Worm (Caenorhabditis elegans) whole organism, L2 larva: ENCODE results near the gene bli-2.

Experiments
- F13H6.1 ChIP-seq: sonication (generic microtip); optimal IDR thresholded peaks from 2 replicates; lab custom pipeline; 2016; ENCODE audit warnings: missing genetic modification characterization, missing compliant biosample characterization
- R02D3.7 ChIP-seq: fragments of 150-350 bp; optimal IDR thresholded peaks from 2 replicates; lab custom pipeline; 2014; ENCODE audit warnings: missing biosample characterization, missing genetic modification characterization
- Y55F3AM.14 ChIP-seq: fragments of 200-800 bp; sonication (Bioruptor generic); optimal IDR thresholded peaks from 2 replicates; lab custom pipeline; 2018; ENCODE audit warnings: mild to moderate bottlenecking, missing genetic modification characterization, missing compliant biosample characterization
- ZK546.5 ChIP-seq: sonication (generic microtip); optimal IDR thresholded peaks from 2 replicates; lab custom pipeline; 2017; ENCODE audit warnings: missing biosample characterization, missing genetic modification characterization
- aly-2 ChIP-seq: fragments of 150-350 bp; optimal IDR thresholded peaks from 2 replicates; lab custom pipeline; 2014; ENCODE audit warnings: missing biosample characterization, missing genetic modification characterization
- ama-1 ChIP-seq: fragments of 150-350 bp; optimal IDR thresholded peaks from 2 replicates; lab custom pipeline; 2018; ENCODE audit warnings: inconsistent platforms
- blmp-1 ChIP-seq: sonication (generic microtip); optimal IDR thresholded peaks from 2 replicates; lab custom pipeline; 2017; ENCODE audit warnings: missing genetic modification characterization, mild to moderate bottlenecking, missing compliant biosample characterization, antibody characterized with exemption, moderate library complexity; ENCODE audit not compliant: insufficient read depth
- ceh-16 ChIP-seq: fragments of 150-350 bp; optimal IDR thresholded peaks from 2 replicates; lab custom pipeline; 2014; ENCODE audit warnings: missing biosample characterization, missing genetic modification characterization
- ceh-82 ChIP-seq: fragments of 150-350 bp; optimal IDR thresholded peaks from 2 replicates; lab custom pipeline; 2014; ENCODE audit warnings: missing biosample characterization, missing genetic modification characterization
- crh-2 ChIP-seq: sonication (generic microtip); optimal IDR thresholded peaks from 2 replicates; lab custom pipeline; 2017; ENCODE audit warnings: missing biosample characterization, missing genetic modification characterization
- dmd-4 ChIP-seq: sonication (generic microtip); optimal IDR thresholded peaks from 2 replicates; lab custom pipeline; 2017; ENCODE audit warnings: missing biosample characterization, missing genetic modification characterization
- egl-27 ChIP-seq: sonication (generic microtip); optimal IDR thresholded peaks from 3 replicates; lab custom pipeline; 2017; ENCODE audit warnings: missing biosample characterization, missing genetic modification reagents, missing genetic modification characterization
- elt-3 ChIP-seq: sonication (generic microtip); optimal IDR thresholded peaks from 2 replicates; lab custom pipeline; 2017; ENCODE audit warnings: missing biosample characterization, missing genetic modification characterization
- fos-1 ChIP-seq: fragments of 150-350 bp; optimal IDR thresholded peaks from 2 replicates; lab custom pipeline; 2014; ENCODE audit warnings: missing biosample characterization, missing genetic modification characterization
- gmeb-1 ChIP-seq: fragments of 150-350 bp; optimal IDR thresholded peaks from 2 replicates; lab custom pipeline; 2014; ENCODE audit warnings: missing biosample characterization, missing genetic modification characterization
- lin-13 ChIP-seq: fragments of 150-350 bp; optimal IDR thresholded peaks from 2 replicates; lab custom pipeline; 2014; ENCODE audit warnings: missing biosample characterization, missing genetic modification reagents, missing genetic modification characterization
- lin-39 ChIP-seq: fragments of 150-350 bp; optimal IDR thresholded peaks from 2 replicates; lab custom pipeline; 2014; ENCODE audit warnings: missing biosample characterization, missing genetic modification reagents, missing genetic modification characterization
- lsy-2 ChIP-seq, 2 experiments: fragments of 150-350 bp in 1 of 2; sonication (generic microtip) in 1 of 2; optimal IDR thresholded peaks; 2 replicates each; lab custom pipeline; 2014 to 2017; ENCODE audit warnings: missing biosample characterization in 2 of 2, missing genetic modification characterization in 2 of 2
- mbf-1 ChIP-seq: sonication (generic microtip); optimal IDR thresholded peaks from 2 replicates; lab custom pipeline; 2017; ENCODE audit warnings: missing biosample characterization, missing genetic modification characterization
- mdl-1 ChIP-seq, 2 experiments: fragments of 150-350 bp in 1 of 2; sonication (generic microtip) in 1 of 2; optimal IDR thresholded peaks; 2 replicates each; lab custom pipeline; 2017; ENCODE audit warnings: missing biosample characterization in 2 of 2, missing genetic modification characterization in 2 of 2
- nhr-10 ChIP-seq: sonication (generic microtip); optimal IDR thresholded peaks from 2 replicates; lab custom pipeline; 2017; ENCODE audit warnings: missing biosample characterization, missing genetic modification characterization
- nhr-21 ChIP-seq: fragments of 150-350 bp; optimal IDR thresholded peaks from 2 replicates; lab custom pipeline; 2014; ENCODE audit warnings: missing biosample characterization, missing genetic modification characterization
- nhr-23 ChIP-seq: fragments of 150-350 bp; optimal IDR thresholded peaks from 2 replicates; lab custom pipeline; 2014; ENCODE audit warnings: missing biosample characterization, missing genetic modification reagents, missing genetic modification characterization
- nhr-237 ChIP-seq: fragments of 150-350 bp; optimal IDR thresholded peaks from 2 replicates; lab custom pipeline; 2014; ENCODE audit warnings: missing biosample characterization, missing genetic modification characterization
- nhr-25 ChIP-seq: fragments of 150-350 bp; sonication (generic microtip); optimal IDR thresholded peaks from 3 replicates; lab custom pipeline; 2014; ENCODE audit warnings: missing biosample characterization, missing genetic modification characterization
- nhr-6 ChIP-seq: fragments of 150-350 bp; optimal IDR thresholded peaks from 2 replicates; lab custom pipeline; 2014; ENCODE audit warnings: missing biosample characterization, missing genetic modification characterization
- nhr-77 ChIP-seq: fragments of 150-350 bp; optimal IDR thresholded peaks from 2 replicates; lab custom pipeline; 2014; ENCODE audit warnings: missing biosample characterization, missing genetic modification characterization
- peb-1 ChIP-seq: fragments of 150-350 bp; optimal IDR thresholded peaks from 2 replicates; lab custom pipeline; 2014; ENCODE audit warnings: missing biosample characterization, missing genetic modification characterization
- sem-4 ChIP-seq: fragments of 150-350 bp; optimal IDR thresholded peaks from 2 replicates; lab custom pipeline; 2014; ENCODE audit warnings: missing biosample characterization, missing genetic modification reagents, missing genetic modification characterization
- snpc-4 ChIP-seq: fragments of 150-350 bp; optimal IDR thresholded peaks from 2 replicates; lab custom pipeline; 2014; ENCODE audit warnings: missing biosample characterization, missing genetic modification characterization
- unc-39 ChIP-seq: fragments of 150-350 bp; optimal IDR thresholded peaks from 2 replicates; lab custom pipeline; 2014; ENCODE audit warnings: missing biosample characterization, missing genetic modification characterization
- unc-62 ChIP-seq: fragments of 150-350 bp; optimal IDR thresholded peaks from 2 replicates; lab custom pipeline; 2014; ENCODE audit warnings: missing biosample characterization, missing genetic modification reagents, missing genetic modification characterization
- zag-1 ChIP-seq: fragments of 150-350 bp; optimal IDR thresholded peaks from 2 replicates; lab custom pipeline; 2014; ENCODE audit warnings: missing biosample characterization, missing genetic modification characterization
- ztf-1 ChIP-seq: fragments of 200-800 bp; sonication (Bioruptor generic); conservative IDR thresholded peaks from 2 replicates; pipeline ENCODE4 v1.3.6; 2022; ENCODE audit warnings: missing genetic modification characterization, missing compliant biosample characterization

bli-2 gene

ce11 chrII:5680703-5681102 is 28.5 kb upstream of the bli-2 start, which contains the start of gene flp-27:
Gene flp-27, plus strand, starts transcription at chrII:5681003.
- TF ChIP-seq egl-27 (tag; lab: Kevin White, UChicago) (no peak), elt-3 (tag; lab: Kevin White, UChicago) (no peak), blmp-1 (no peak)

ce11 chrII:5669580-5669979 is 17.3 kb upstream of the bli-2 start, which contains the start of gene C25H3.17:
Gene C25H3.17, minus strand, starts transcription at chrII:5669680.
- TF ChIP-seq zag-1 (tag; lab: Kevin White, UChicago) = no peak
- TF ChIP-seq nhr-10 (tag; lab: Kevin White, UChicago) = no peak
- TF ChIP-seq lsy-2 (tag; optimal IDR thresholded peaks at IDR 0.05; lab: Kevin White, UChicago) = no peak
- no peak for TF ChIP-seq nhr-25 (tag; lab: Kevin White, UChicago)
- TF ChIP-seq peb-1 = no peak
- no peak for TF ChIP-seq egl-27 (tag; lab: Kevin White, UChicago)
- TF ChIP-seq lin-39 = no peak
- no peak for TF ChIP-seq mdl-1 (tag; optimal IDR thresholded peaks at IDR 0.05; lab: Kevin White, UChicago)
- TF ChIP-seq unc-39 (tag; lab: Kevin White, UChicago) = no peak
- no peak for TF ChIP-seq ztf-1 (GFP tag; lab: Robert Waterston, UW)
- TF ChIP-seq crh-2 (tag; lab: Kevin White, UChicago) = no peak
- no peak for TF ChIP-seq ceh-16

- TF ChIP-seq R02D3.7 (tag; lab: Kevin White, UChicago) (no peak), Y55F3AM.14 (no peak), unc-39 (tag; lab: Kevin White, UChicago) (no peak), lin-39 (no peak), ama-1 (no peak), lin-13 (no peak), nhr-23 (no peak), ztf-1 (GFP tag; lab: Robert Waterston, UW) (no peak)
Observed at ce11 chrII:5668830-5669229, 16.6 kb upstream of the bli-2 start, which contains the start of gene C25H3.7. Gene C25H3.7, minus strand, starts transcription at chrII:5668930.

ce11 chrII:5667540-5667939 is 15.3 kb upstream of the bli-2 start:
- TF ChIP-seq fos-1 (tag; lab: Kevin White, UChicago) = no peak
- no peak for TF ChIP-seq sem-4 (tag; lab: Kevin White, UChicago)
- TF ChIP-seq R02D3.7 (tag; lab: Kevin White, UChicago) = no peak
- TF ChIP-seq ceh-82 (tag; lab: Kevin White, UChicago) = no peak
- TF ChIP-seq aly-2 = no peak
- TF ChIP-seq peb-1 = no peak
- no peak for TF ChIP-seq nhr-6 (tag; lab: Kevin White, UChicago)
- TF ChIP-seq nhr-77 = no peak
- TF ChIP-seq snpc-4 (tag; lab: Kevin White, UChicago) = no peak
- no peak for TF ChIP-seq gmeb-1 (tag; lab: Kevin White, UChicago)
- TF ChIP-seq ama-1 = no peak
- TF ChIP-seq lin-39 = no peak
- TF ChIP-seq ztf-1 (GFP tag; lab: Robert Waterston, UW) = no peak
- TF ChIP-seq, all 48 proteins: peak for 0

- TF ChIP-seq dmd-4 (tag; lab: Kevin White, UChicago) = no peak
- no peak for TF ChIP-seq mbf-1
- no peak for TF ChIP-seq nhr-6 (tag; lab: Kevin White, UChicago)
- no peak for TF ChIP-seq ceh-82 (tag; lab: Kevin White, UChicago)
- TF ChIP-seq crh-2 (tag; lab: Kevin White, UChicago) = no peak
- no peak for TF ChIP-seq nhr-21 (tag; lab: Kevin White, UChicago)
- no peak for TF ChIP-seq ZK546.5 (tag; lab: Kevin White, UChicago)
- no peak for TF ChIP-seq nhr-237
- TF ChIP-seq nhr-77 = no peak
- TF ChIP-seq lsy-2 (tag; optimal IDR thresholded peaks at IDR 0.05; lab: Kevin White, UChicago) = no peak
- TF ChIP-seq unc-62 (GFP tag; lab: Kevin White, UChicago) = no peak
- TF ChIP-seq zag-1 (tag; lab: Kevin White, UChicago) = no peak
- TF ChIP-seq blmp-1 = no peak
- no peak for TF ChIP-seq gmeb-1 (tag; lab: Kevin White, UChicago)
- no peak for TF ChIP-seq ceh-16
- TF ChIP-seq fos-1 (tag; lab: Kevin White, UChicago) = no peak
- TF ChIP-seq F13H6.1 (tag; lab: Kevin White, UChicago) = no peak
- no peak for TF ChIP-seq aly-2
Observed at ce11 chrII:5665991-5666390, 13.8 kb upstream of the bli-2 start, which contains the start of gene C25H3.16. Gene C25H3.16, plus strand, starts transcription at chrII:5666291.
